Fruit fly (Drosophila melanogaster): ENCODE measurements around the gene Rsph3.

The Rsph3 gene

DNA sequence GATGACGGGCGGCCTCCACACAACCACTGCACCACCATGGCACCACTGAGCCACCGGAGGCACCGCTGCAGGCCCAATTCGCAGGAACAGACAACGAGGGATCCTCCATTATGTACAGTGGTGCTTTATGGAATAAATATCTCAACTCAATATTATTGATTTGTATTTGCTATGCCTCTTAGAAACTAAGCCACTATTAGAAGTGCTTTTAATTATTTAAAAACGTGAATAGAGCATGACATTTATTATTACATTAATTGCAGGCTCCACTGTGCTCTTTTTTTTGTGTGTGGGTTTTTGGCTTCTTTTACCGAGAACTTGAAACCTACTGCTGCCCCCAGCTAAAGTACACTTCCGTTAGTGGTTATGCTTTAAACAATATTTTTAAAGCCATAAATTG, 8.2 kb upstream of the Rsph3 start:
- TF ChIP-seq CG8301 (tag; optimal IDR thresholded peaks at IDR 0.05) = peak; percentile 12
- TF ChIP-seq CG17806 (tag; optimal IDR thresholded peaks at IDR 0.05) = peak; percentile 53
- peak; percentile 18 for TF ChIP-seq CG34367 (tag; optimal IDR thresholded peaks at IDR 0.05)
- TF ChIP-seq Pif1A (GFP tag; optimal IDR thresholded peaks at IDR 0.05) = peak; percentile 14
- TF ChIP-seq CG14655 (GFP tag; optimal IDR thresholded peaks at IDR 0.05) = peak; percentile 39
- peak; percentile 17 for TF ChIP-seq CG15710 (tag; optimal IDR thresholded peaks at IDR 0.05)
- TF ChIP-seq CG12605 (GFP tag; IDR thresholded peaks at IDR 0.05) = 0 out of 2 replicates have a peak, but pooled peaks have one; percentile 24
- TF ChIP-seq CG9948 (tag; optimal IDR thresholded peaks at IDR 0.05) = peak; percentile 41
- TF ChIP-seq CG13204 (GFP tag; optimal IDR thresholded peaks at IDR 0.05) = no peak
- peak; percentile 30 for TF ChIP-seq Pif1B (GFP tag; optimal IDR thresholded peaks at IDR 0.05)
- peak; percentile 34 for TF ChIP-seq Snoo (tag; optimal IDR thresholded peaks at IDR 0.05)
- TF ChIP-seq CG32121 (GFP tag; IDR thresholded peaks at IDR 0.05) = no peak
- TF ChIP-seq rn (GFP tag; IDR thresholded peaks at IDR 0.05) = no peak
- TF ChIP-seq Ets98B (GFP tag; IDR thresholded peaks at IDR 0.05) = no peak
- TF ChIP-seq CG8159 (tag; optimal IDR thresholded peaks at IDR 0.05) = peak; percentile 38
- TF ChIP-seq EcR (GFP tag; optimal IDR thresholded peaks at IDR 0.05) = no peak

DNA sequence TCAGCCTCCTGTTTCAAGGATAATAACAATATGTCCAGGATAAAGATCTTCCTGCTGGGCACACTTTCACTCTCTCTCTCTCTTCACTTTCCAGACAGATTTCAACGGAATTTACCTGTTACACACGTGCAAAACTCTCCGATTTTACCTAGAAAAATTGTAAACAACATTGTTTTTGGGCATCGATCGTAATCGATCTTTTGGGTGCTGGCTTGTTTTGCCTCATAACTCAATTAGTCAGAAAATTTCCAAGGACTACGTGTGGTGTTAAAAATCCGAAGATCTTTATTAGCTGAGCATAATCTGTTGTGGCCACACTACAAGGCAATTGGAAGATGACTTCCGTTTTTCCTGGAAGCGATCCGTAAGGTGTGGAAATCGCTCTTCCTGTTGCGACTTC, 4.1 kb upstream of the Rsph3 start:
- no peak for TF ChIP-seq Pif1A (GFP tag; optimal IDR thresholded peaks at IDR 0.05)
- TF ChIP-seq CG8301 (tag; optimal IDR thresholded peaks at IDR 0.05) = no peak
- no peak for TF ChIP-seq CG4496 (GFP tag; IDR thresholded peaks at IDR 0.05)
- TF ChIP-seq CG17806 (tag; optimal IDR thresholded peaks at IDR 0.05) = no peak
- no peak for TF ChIP-seq CG13204 (GFP tag; optimal IDR thresholded peaks at IDR 0.05)
- TF ChIP-seq CG8159 (tag; optimal IDR thresholded peaks at IDR 0.05) = no peak
- no peak for TF ChIP-seq EcR (GFP tag; optimal IDR thresholded peaks at IDR 0.05)
- TF ChIP-seq CG15710 (tag; optimal IDR thresholded peaks at IDR 0.05) = no peak

DNA sequence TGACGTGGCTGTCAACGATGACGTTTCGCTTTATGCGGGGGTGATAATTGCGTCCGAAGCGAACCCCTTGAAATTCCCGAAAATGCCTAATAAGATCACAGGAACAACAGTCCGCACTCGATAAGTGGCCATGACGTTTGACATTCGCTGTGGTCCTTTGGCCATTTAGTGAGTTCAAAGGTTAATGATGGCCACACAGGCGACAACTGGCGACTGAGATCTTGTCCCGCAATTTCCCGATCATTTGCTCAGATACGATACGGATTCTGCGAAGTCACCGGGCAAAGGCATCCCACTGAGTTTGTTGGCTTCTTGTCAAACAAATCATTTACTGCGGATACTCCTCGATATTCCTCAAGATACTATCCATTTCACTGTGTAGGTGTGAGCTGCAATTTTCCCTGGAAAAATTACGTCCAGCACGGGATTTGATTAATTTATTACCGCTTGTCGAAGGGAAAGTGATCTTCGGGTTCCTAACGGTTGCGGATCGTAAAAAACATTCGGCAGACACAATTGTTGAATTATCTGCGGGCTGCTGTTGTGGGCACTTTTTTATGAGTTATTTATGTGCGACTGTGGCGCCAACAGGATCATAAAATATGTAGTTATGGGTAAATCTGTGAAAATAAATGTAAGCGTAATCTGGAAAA, 1.6 kb upstream of the Rsph3 start:
- TF ChIP-seq CG32121 (GFP tag; IDR thresholded peaks at IDR 0.05) (no peak), Pif1A (GFP tag; optimal IDR thresholded peaks at IDR 0.05) (no peak), D1 (tag; optimal IDR thresholded peaks at IDR 0.05) (no peak), CG13204 (GFP tag; optimal IDR thresholded peaks at IDR 0.05) (no peak), rn (GFP tag; IDR thresholded peaks at IDR 0.05) (no peak), CG4496 (GFP tag; IDR thresholded peaks at IDR 0.05) (no peak), CG9948 (tag; optimal IDR thresholded peaks at IDR 0.05) (no peak), Pif1B (GFP tag; optimal IDR thresholded peaks at IDR 0.05) (no peak), gl (tag; optimal IDR thresholded peaks at IDR 0.05) (no peak), CG12605 (GFP tag; IDR thresholded peaks at IDR 0.05) (no peak), CG8301 (tag; optimal IDR thresholded peaks at IDR 0.05) (no peak), CG14655 (GFP tag; optimal IDR thresholded peaks at IDR 0.05) (no peak), Snoo (tag; optimal IDR thresholded peaks at IDR 0.05) (no peak), fd96Ca (GFP tag; IDR thresholded peaks at IDR 0.05) (no peak), EcR (GFP tag; optimal IDR thresholded peaks at IDR 0.05) (no peak), CG17806 (tag; optimal IDR thresholded peaks at IDR 0.05) (no peak), CG8159 (tag; optimal IDR thresholded peaks at IDR 0.05) (no peak), CG15710 (tag; optimal IDR thresholded peaks at IDR 0.05) (no peak), Ets98B (GFP tag; IDR thresholded peaks at IDR 0.05) (no peak)

DNA sequence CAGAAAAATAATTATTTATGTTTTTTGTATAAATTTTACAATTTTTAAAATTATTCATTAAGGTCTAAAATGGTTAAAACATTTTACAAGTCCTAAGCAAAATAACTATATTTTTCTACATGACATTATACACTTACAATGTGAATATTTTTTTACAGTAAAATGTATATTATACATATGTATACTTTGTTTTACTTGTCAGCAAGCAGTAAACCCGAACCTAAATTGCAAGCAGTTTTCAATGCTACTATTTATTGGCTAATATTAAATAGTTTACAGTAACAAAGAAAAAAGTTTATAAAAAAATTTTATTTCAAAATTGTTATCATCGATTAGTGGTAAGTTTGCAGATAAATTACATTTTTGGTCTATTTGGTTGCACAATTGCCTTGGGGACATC, 790 bp upstream of the Rsph3 start:
- TF ChIP-seq CG8301 (tag; optimal IDR thresholded peaks at IDR 0.05) (no peak), Pif1A (GFP tag; optimal IDR thresholded peaks at IDR 0.05) (no peak), Pif1B (GFP tag; optimal IDR thresholded peaks at IDR 0.05) (no peak), CG13204 (GFP tag; optimal IDR thresholded peaks at IDR 0.05) (no peak), D1 (tag; optimal IDR thresholded peaks at IDR 0.05) (no peak), CG34367 (tag; optimal IDR thresholded peaks at IDR 0.05) (no peak), CG10348 (GFP tag; IDR thresholded peaks at IDR 0.05) (no peak), gl (tag; optimal IDR thresholded peaks at IDR 0.05) (no peak), CG12605 (GFP tag; IDR thresholded peaks at IDR 0.05) (no peak)

DNA sequence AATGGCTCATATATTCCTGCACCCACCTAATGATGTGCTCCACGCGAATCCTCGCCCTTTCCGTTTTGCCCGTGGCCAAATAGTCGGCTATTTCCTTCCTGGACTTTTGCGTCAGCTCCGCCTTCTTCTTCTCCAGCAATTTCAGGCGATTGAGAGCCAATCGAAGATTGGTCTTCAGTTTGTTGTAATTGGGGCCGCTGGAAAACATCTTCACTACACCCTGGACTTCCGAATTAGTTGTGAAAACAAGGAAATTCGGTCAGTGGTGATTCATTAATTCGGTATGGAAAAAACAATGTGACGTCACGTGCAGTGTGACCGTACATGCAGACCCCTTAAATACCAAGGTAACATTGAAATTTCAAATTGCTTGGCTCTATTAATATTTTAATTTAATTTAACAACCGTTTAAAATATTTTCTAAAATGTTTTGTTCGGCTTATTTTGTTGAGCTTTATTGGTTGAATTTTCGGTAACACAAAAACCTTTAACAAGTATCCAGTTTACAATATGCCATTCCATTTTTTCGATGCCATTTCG, 6.8 kb downstream of the Rsph3 start, which contains the start of gene Ist1:
TSS of gene Ist1 (minus strand) at position 301 of the 540 bp plus-strand sequence.
- TF ChIP-seq CG9948 (tag; optimal IDR thresholded peaks at IDR 0.05) = no peak

DNA sequence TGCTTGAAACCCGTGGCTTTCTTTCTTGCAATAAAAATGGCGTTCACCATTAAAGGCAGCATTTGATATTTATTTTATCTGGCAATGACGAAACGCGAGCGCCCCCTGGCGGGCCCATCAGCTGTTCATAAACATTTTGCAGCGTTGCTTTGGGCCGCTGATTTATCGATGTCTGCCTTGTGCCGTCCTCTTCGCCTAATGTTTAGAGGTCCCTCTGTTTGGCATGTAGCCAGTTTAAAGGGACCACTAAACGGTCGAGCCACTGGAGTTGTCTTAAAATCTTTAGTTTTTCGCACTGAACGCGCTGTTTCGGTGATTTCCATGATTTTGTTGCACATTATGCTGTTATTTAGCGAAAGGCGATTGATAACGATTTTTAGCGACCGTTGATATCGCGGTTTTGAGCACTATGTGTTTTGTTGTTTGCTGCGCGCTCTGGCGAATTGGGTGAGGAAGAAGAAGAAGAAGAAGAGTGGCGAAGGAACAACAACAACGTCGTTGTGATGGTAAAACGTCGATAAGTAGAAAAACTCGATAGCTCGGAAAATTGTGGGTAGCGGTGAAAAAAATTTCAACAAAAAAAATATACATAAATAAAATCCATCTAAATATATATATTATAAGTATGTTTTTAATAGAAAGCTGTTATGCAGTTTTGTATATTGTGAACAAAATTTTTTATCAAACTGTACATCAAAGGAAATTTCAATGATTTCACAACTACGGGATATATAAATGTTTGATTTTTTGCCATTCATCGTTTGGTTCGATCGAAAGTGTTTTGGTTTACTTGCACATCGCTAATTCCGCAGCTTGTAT, 10.6 kb downstream of the Rsph3 start, which contains the start of the genes velo and Sbds:
TSS of gene velo (minus strand) at position 475 of the 819 bp plus-strand sequence.
TSS of gene Sbds (plus strand) at position 636 of the 819 bp plus-strand sequence.
- peak; percentile 31 for TF ChIP-seq CG15710 (tag; optimal IDR thresholded peaks at IDR 0.05)
- no peak for TF ChIP-seq CG14655 (GFP tag; optimal IDR thresholded peaks at IDR 0.05)
- peak; percentile 56 for TF ChIP-seq CG4496 (GFP tag; IDR thresholded peaks at IDR 0.05)
- peak; percentile 22; the same call in 1 of the 2 replicates for TF ChIP-seq Ets98B (GFP tag; IDR thresholded peaks at IDR 0.05)
- TF ChIP-seq Snoo (tag; optimal IDR thresholded peaks at IDR 0.05) = peak; percentile 28

Measured in whole organism, pupa.